Worm (Caenorhabditis elegans): Measurements from ENCODE around the gene adm-2.

DNA sequence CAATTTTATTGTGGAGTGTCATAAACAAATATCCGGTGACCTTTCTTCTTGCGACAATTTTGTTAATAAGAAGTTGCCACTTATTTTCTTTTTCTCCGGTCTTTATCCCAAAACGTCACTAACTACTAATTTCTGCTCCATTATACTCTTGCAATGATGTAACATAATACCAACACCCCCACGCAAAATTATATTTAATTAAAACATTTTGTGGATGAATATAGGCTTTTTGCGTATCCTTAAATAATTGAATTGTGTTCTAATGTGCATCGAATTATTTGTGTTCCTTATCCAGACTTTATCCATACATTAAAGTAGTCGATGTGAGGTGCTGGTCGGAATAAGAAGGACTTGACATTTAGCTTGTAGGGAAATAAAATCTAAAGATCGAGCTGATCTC, 15.2 kb downstream of the adm-2 start:
- no peak for TF ChIP-seq nhr-11 (tag; optimal IDR thresholded peaks at IDR 0.05)
- no peak for TF ChIP-seq R02D3.7 (tag; optimal IDR thresholded peaks at IDR 0.05)
- TF ChIP-seq unc-39 (tag; optimal IDR thresholded peaks at IDR 0.05): no peak
- TF ChIP-seq ceh-9 (tag; optimal IDR thresholded peaks at IDR 0.05): no peak
- no peak for TF ChIP-seq egl-27 (tag; optimal IDR thresholded peaks at IDR 0.05)
- no peak for TF ChIP-seq nfya-1 (tag; optimal IDR thresholded peaks at IDR 0.05; ENCODE audit: insufficient read depth)
- no peak for TF ChIP-seq nhr-25 (tag; optimal IDR thresholded peaks at IDR 0.05)
- no peak for TF ChIP-seq mdl-1 (tag; optimal IDR thresholded peaks at IDR 0.05)
- TF ChIP-seq ztf-4 (tag; optimal IDR thresholded peaks at IDR 0.05): no peak
- no peak for TF ChIP-seq pqm-1 (tag; optimal IDR thresholded peaks at IDR 0.05)
- TF ChIP-seq ceh-16 (tag; optimal IDR thresholded peaks at IDR 0.05): no peak
- no peak for TF ChIP-seq pha-4 (tag; optimal IDR thresholded peaks at IDR 0.05)
- TF ChIP-seq unc-62 (GFP tag; optimal IDR thresholded peaks at IDR 0.05): no peak

Data from whole organism, L3 larva.